Fruit fly (Drosophila melanogaster): Measurements from ENCODE around the gene CG12084.

The CG12084 gene

DNA sequence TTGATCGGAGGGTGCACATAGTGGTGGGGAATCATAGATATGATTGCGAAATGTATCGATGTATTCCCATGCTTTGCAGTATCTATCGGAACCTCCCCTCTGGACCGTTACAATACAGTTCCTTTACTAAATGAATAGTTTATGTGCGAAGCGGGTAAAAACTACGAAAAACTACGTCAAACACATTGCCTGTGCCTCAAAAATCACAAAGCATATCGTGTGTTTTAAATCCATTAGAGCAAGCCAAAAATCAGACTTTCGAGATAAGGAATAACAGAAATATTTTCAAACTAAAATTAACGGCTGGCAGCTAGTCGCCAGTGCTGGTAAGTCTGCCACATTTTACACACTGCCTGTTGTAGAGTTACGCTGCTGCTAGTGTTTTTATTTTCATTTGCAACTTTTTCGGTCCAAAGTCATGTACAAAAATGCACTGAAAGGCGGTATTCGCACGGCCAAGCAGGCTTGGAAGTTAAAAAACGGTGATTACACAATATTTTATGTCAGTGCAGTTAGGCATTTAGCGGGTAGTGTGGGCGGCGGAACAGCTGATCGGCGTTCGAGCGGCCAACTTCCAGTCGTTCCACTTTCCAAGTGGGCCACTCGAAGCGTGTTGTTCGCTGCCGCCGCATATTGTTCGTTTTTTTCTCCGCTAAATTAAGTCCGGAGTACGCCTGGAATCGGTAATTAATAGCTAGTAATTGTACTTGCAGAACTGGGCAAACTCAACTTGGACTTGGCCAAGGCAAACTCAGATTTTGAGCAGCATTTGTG lies 21.0 kb upstream of the CG12084 start (continued):
- TF ChIP-seq CG30020 (tag; optimal IDR thresholded peaks at IDR 0.05), result peak; percentile 67
- no peak for TF ChIP-seq dati (GFP tag; IDR thresholded peaks at IDR 0.05)
- TF ChIP-seq Mes4 (GFP tag; optimal IDR thresholded peaks at IDR 0.05), result peak; percentile 58
- TF ChIP-seq CG3838 (GFP tag; optimal IDR thresholded peaks at IDR 0.05), result no peak
- peak; percentile 73 for TF ChIP-seq HLH54F (GFP tag; optimal IDR thresholded peaks at IDR 0.05)
- TF ChIP-seq CG12659 (GFP tag; optimal IDR thresholded peaks at IDR 0.05), result peak; percentile 54
- TF ChIP-seq dan (GFP tag; IDR thresholded peaks at IDR 0.05), result no peak
- peak; percentile 46 for TF ChIP-seq CG9797 (GFP tag; optimal IDR thresholded peaks at IDR 0.05)
- TF ChIP-seq Bdp1 (GFP tag; optimal IDR thresholded peaks at IDR 0.05), result peak; percentile 50
- TF ChIP-seq CG10979 (tag; optimal IDR thresholded peaks at IDR 0.05), result peak; percentile 17
- peak; percentile 70 for TF ChIP-seq Dad (GFP tag; optimal IDR thresholded peaks at IDR 0.05)
- TF ChIP-seq CG2889 (GFP tag; IDR thresholded peaks at IDR 0.05), result peak; percentile 43; the same call in 1 of the 3 replicates
- TF ChIP-seq CG30403 (GFP tag; optimal IDR thresholded peaks at IDR 0.05), result peak; percentile 59
- TF ChIP-seq CG10543 (GFP tag; optimal IDR thresholded peaks at IDR 0.05), result peak; percentile 22
- peak; percentile 54 for TF ChIP-seq tin (GFP tag; optimal IDR thresholded peaks at IDR 0.05)
- no peak for TF ChIP-seq CG11723 (GFP tag; optimal IDR thresholded peaks at IDR 0.05)
- TF ChIP-seq cato (GFP tag; optimal IDR thresholded peaks at IDR 0.05; ENCODE audit: borderline replicate concordance), result peak; percentile 12
- peak; percentile 48 for TF ChIP-seq Side (GFP tag; optimal IDR thresholded peaks at IDR 0.05)
- no peak for TF ChIP-seq Doc2 (GFP tag; IDR thresholded peaks at IDR 0.05)
- TF ChIP-seq sna (GFP tag; IDR thresholded peaks at IDR 0.05; ENCODE audit: partially characterized antibody), result peak; percentile 65; the same call in 1 of the 2 replicates
- peak; percentile 94 for TF ChIP-seq BEAF-32 (GFP tag; optimal IDR thresholded peaks at IDR 0.05)
- TF ChIP-seq pfk (GFP tag; optimal IDR thresholded peaks at IDR 0.05), result peak; percentile 98
- no peak for TF ChIP-seq gsb-n (tag; optimal IDR thresholded peaks at IDR 0.05)
- TF ChIP-seq amos (GFP tag; IDR thresholded peaks at IDR 0.05; ENCODE audit: partially characterized antibody), result peak; percentile 83
- peak; percentile 54 for TF ChIP-seq shn (GFP tag; optimal IDR thresholded peaks at IDR 0.05)
- peak; percentile 51; the same call in 1 of the 3 replicates for TF ChIP-seq CG34422 (GFP tag; IDR thresholded peaks at IDR 0.05)
- TF ChIP-seq CG3065 (GFP tag; optimal IDR thresholded peaks at IDR 0.05), result peak; percentile 39
- TF ChIP-seq Hr51 (GFP tag; optimal IDR thresholded peaks at IDR 0.05), result peak in 1 of 2 experiments; percentile 67
- TF ChIP-seq caup (GFP tag; optimal IDR thresholded peaks at IDR 0.05; ENCODE audit: severe bottlenecking), result peak; percentile 38
- peak; percentile 70 for TF ChIP-seq CG4424 (GFP tag; optimal IDR thresholded peaks at IDR 0.05)
- peak; percentile 60 for TF ChIP-seq CG11695 (GFP tag; IDR thresholded peaks at IDR 0.05)
- TF ChIP-seq CG6791 (GFP tag; IDR thresholded peaks at IDR 0.05; ENCODE audit: partially characterized antibody), result peak; percentile 80
- TF ChIP-seq Aef1 (GFP tag; IDR thresholded peaks at IDR 0.05), result peak; percentile 51
- TF ChIP-seq MBD-R2 (GFP tag; IDR thresholded peaks at IDR 0.05), result peak; percentile 83
- 0 out of 2 replicates have a peak, but pooled peaks have one; percentile 32 for TF ChIP-seq seq (GFP tag; IDR thresholded peaks at IDR 0.05)
- peak; percentile 34 for TF ChIP-seq CG9437 (GFP tag; optimal IDR thresholded peaks at IDR 0.05)
- TF ChIP-seq cwo (GFP tag; optimal IDR thresholded peaks at IDR 0.05), result peak; percentile 6
- peak; percentile 92 for TF ChIP-seq MESR4 (GFP tag; optimal IDR thresholded peaks at IDR 0.05)
- TF ChIP-seq CG17385 (GFP tag; optimal IDR thresholded peaks at IDR 0.05), result peak; percentile 48
- peak; percentile 95 for TF ChIP-seq sens (GFP tag)
- no peak for TF ChIP-seq bigmax (GFP tag; optimal IDR thresholded peaks at IDR 0.05)
- peak; percentile 31; the same call in 1 of the 3 replicates for TF ChIP-seq B-H1 (GFP tag; IDR thresholded peaks at IDR 0.05)
- TF ChIP-seq CG33557 (GFP tag; optimal IDR thresholded peaks at IDR 0.05), result peak; percentile 3
- TF ChIP-seq usp (GFP tag; optimal IDR thresholded peaks at IDR 0.05), result no peak
- TF ChIP-seq CG13775 (GFP tag; optimal IDR thresholded peaks at IDR 0.05), result peak; percentile 54
- peak; percentile 66 for TF ChIP-seq hbn (GFP tag; IDR thresholded peaks at IDR 0.05; ENCODE audit: partially characterized antibody)
- TF ChIP-seq Camta (GFP tag; optimal IDR thresholded peaks at IDR 0.05), result peak; percentile 61
- no peak for TF ChIP-seq dmrt99B (tag; optimal IDR thresholded peaks at IDR 0.05)
